Worm (Caenorhabditis elegans): ENCODE results near the gene F16B12.6.

The F16B12.6 gene

ce11 chrX:14141896-14142392, 39.8 kb downstream of the F16B12.6 start, which contains the start of gene ceh-89:
TSS of gene ceh-89 (plus strand) at chrX:14141946.
- TF ChIP-seq W03F9.2 (tag; optimal IDR thresholded peaks at IDR 0.05) (no peak), dao-5 (tag; optimal IDR thresholded peaks at IDR 0.05) (no peak), him-1 (tag; optimal IDR thresholded peaks at IDR 0.05) (no peak)

DNA sequence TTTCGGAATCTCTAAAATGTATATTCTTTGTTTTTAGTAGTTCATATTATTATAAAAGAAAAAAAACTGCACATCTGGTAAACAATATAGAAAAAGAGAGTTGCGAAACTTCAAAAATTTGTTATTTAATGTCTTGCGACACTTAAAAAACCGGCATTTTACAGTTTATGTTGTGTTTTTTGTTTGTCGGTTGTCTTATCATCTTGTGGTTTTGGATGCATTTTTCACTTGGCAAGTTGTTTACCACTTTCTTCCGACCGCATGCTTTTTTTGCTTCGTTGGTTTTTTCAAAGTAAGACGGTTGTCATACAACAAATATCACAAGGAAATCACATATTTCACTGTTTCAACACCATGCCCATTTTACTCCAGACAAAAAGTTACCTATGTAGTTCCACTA, 43.5 kb downstream of the F16B12.6 start:
- TF ChIP-seq W03F9.2 (tag; optimal IDR thresholded peaks at IDR 0.05) (no peak), him-1 (tag; optimal IDR thresholded peaks at IDR 0.05) (no peak), dao-5 (tag; optimal IDR thresholded peaks at IDR 0.05) (no peak)

DNA sequence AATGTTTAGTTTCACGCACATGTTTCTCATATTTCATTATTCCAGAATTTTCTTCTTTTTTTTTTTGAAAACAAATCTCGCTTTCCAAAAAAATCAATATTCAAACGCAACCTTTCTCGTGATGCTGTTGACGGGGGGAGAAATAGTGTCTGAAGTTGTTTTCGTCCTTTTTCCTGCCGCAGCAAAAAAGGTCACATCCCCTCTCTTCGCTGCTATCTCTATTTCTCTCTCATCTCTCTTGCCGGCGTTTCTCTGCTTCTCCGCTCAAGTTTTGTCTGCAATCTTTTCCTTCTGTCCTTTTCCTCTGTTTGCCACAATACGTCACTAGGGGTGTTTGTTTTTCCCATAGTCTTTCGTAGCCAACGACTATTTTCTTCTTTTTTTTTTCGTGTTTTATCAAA, 44.6 kb downstream of the F16B12.6 start:
- TF ChIP-seq W03F9.2 (tag; optimal IDR thresholded peaks at IDR 0.05) (peak; percentile 77), dao-5 (tag; optimal IDR thresholded peaks at IDR 0.05) (no peak), him-1 (tag; optimal IDR thresholded peaks at IDR 0.05) (peak; percentile 30)

DNA sequence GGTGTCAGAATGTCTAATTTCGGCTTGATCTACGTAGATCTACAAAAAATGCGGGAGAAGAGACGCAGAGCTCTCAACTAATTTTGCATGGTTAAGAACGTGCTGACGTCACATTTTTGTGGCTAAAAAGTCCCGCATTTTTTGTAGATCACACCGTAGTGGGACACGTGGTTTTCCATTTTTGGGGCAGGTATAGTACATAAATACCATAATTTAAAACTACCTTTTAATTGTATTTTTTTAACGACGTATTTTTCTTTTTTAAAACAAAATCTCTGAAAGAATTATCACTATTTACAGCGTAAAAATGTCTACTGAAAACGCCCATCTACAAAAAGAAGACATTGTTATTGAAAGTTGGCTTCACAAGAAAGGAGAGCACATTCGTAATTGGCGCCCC, 45.3 kb downstream of the F16B12.6 start, which contains the start of gene akt-2:
akt-2 (plus strand) TSS at position 301 of the 400 bp plus-strand sequence.
- no peak for TF ChIP-seq W03F9.2 (tag; optimal IDR thresholded peaks at IDR 0.05)
- TF ChIP-seq him-1 (tag; optimal IDR thresholded peaks at IDR 0.05): no peak
- no peak for TF ChIP-seq dao-5 (tag; optimal IDR thresholded peaks at IDR 0.05)

DNA sequence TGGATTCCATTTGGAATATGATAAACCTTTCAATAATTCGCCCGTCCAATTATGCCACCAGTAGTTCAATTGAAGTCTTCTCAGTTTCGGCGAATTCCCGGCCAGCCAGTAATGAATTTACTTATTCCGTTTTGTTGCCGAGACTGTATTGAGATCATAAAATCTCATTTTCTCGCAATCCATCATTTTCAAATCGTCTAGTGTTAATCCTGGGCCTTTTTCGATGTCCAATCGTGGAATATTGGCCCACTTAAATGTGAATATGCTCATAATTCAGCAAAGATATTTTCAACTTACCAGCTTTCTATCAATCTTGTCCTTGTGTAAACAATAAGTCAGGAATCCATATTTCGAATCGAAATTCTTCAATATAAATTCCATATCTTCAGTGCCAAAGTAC, 50.5 kb downstream of the F16B12.6 start:
- TF ChIP-seq W03F9.2 (tag; optimal IDR thresholded peaks at IDR 0.05) (no peak), him-1 (tag; optimal IDR thresholded peaks at IDR 0.05) (no peak)

DNA sequence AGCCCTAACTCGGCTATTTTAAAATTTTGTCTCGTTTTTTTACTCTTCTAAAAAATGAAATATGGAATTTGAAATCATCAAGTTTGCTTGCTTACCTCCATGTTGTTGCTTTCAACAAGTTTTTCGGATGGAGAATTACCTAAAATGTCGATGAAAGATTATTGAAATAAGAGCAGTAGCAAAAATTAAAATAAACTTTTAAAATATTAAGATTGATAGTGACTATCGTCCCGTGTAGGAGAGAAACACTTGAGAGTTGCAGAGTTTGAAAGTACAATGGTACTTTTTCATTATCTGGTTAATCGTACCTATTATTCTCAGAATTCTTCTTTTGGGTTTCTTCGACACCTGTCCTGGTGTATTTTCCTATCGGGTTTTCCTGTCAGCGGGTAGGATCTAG, 54.8 kb downstream of the F16B12.6 start, which contains the start of gene ceh-90:
ceh-90 (minus strand) TSS at position 101 of the 400 bp plus-strand sequence.
- no peak for TF ChIP-seq W03F9.2 (tag; optimal IDR thresholded peaks at IDR 0.05)
- no peak for TF ChIP-seq dao-5 (tag; optimal IDR thresholded peaks at IDR 0.05)
- TF ChIP-seq him-1 (tag; optimal IDR thresholded peaks at IDR 0.05): no peak
